Fruit fly (Drosophila melanogaster) S2 (cell line): Measurements from ENCODE around the gene Naglu.

Source experiments
- CG8478 ChIP-seq: fragments of >200 bp; optimal IDR thresholded peaks from 2 replicates; lab custom pipeline; 2018
- CTCF ChIP-seq, 2 experiments: fragments of >200 bp; optimal IDR thresholded peaks; 2 replicates each; lab custom pipeline; 2018

DNA sequence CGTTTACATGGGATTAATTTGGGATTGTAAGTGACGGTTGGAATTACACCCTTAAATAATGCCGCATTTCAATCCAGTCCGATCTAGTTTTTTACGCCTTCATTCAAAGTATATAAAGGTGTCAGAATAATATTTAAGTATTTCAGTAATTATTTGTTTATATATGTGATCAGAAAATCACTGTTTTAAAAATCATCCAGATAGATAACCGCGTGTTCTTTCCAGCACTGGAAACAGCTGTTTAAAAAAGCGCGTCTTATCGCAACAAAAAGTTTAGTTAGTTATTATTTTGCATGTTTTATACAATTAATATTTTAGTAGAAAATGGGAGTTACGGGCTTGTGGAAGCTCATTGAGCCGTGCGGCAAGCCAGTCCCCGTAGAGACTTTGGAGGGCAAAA lies 26.4 kb upstream of the Naglu start, which contains the start of gene mus201:
- no peak for TF ChIP-seq CG8478 (lab: Kevin White, UChicago)
- TF ChIP-seq CTCF (optimal IDR thresholded peaks at IDR 0.05; lab: Kevin White, UChicago), result no peak
